Worm (Caenorhabditis elegans): Measurements from ENCODE around the gene tmd-2.

DNA sequence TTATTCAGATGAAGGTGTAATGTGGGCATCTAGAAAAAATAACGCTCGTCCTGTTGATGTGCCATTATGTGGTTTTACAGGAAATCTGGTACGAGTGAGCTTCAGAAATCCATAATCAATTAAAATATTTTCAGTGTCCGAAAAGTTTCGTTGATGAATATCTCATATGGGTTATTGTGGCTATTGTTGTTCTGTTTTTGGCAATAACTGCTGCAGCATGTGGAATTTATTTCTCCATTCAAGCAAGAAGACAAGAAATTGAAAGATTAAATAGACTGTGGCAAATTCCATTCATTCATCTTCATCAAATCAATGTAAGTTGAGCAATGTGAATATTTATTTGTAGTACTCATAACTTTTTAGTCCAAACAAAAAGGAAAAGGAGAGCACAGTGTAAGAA lies 54.8 kb downstream of the tmd-2 start:
- TF ChIP-seq him-1 (tag; optimal IDR thresholded peaks at IDR 0.05) (no peak), dao-5 (tag; optimal IDR thresholded peaks at IDR 0.05) (no peak)
